Worm (Caenorhabditis elegans) whole organism, early embryonic: ENCODE results near the gene spe-17.

Experiments
- B0310.2 ChIP-seq: sonication (generic microtip); optimal IDR thresholded peaks from 2 replicates; lab custom pipeline; 2016; ENCODE audit warnings: mild to moderate bottlenecking, missing genetic modification characterization, missing compliant biosample characterization
- F13C5.2 ChIP-seq: sonication (generic microtip); optimal IDR thresholded peaks from 2 replicates; lab custom pipeline; 2017; ENCODE audit warnings: mild to moderate bottlenecking, missing genetic modification characterization, inconsistent platforms, missing compliant biosample characterization
- aly-1 ChIP-seq: sonication (generic microtip); optimal IDR thresholded peaks from 2 replicates; lab custom pipeline; 2016; ENCODE audit warnings: missing genetic modification characterization, missing compliant biosample characterization
- ama-1 ChIP-seq: fragments of 150-350 bp; optimal IDR thresholded peaks from 2 replicates; lab custom pipeline; 2014
- ceh-13 ChIP-seq: fragments of 200-800 bp; sonication (Bioruptor generic); optimal IDR thresholded peaks from 2 replicates; lab custom pipeline; 2018; ENCODE audit warnings: mild to moderate bottlenecking, missing genetic modification characterization, missing compliant biosample characterization
- ceh-36 ChIP-seq: sonication (generic microtip); optimal IDR thresholded peaks from 2 replicates; lab custom pipeline; 2016; ENCODE audit warnings: missing genetic modification characterization, inconsistent platforms, missing compliant biosample characterization
- ets-7 ChIP-seq: sonication (generic microtip); optimal IDR thresholded peaks from 2 replicates; lab custom pipeline; 2016; ENCODE audit warnings: missing genotype, missing genetic modification characterization, missing compliant biosample characterization
- flt-1 ChIP-seq: fragments of 200-800 bp; sonication (Bioruptor generic); IDR thresholded peaks from 2 replicates; pipeline ENCODE4 v1.3.6; 2022; ENCODE audit warnings: missing genetic modification characterization, missing compliant biosample characterization
- hmbx-1 ChIP-seq: sonication (generic microtip); optimal IDR thresholded peaks from 2 replicates; lab custom pipeline; 2016; ENCODE audit warnings: mild to moderate bottlenecking, missing genetic modification characterization, missing compliant biosample characterization
- hmg-4 ChIP-seq: fragments of 200-800 bp; sonication (Bioruptor generic); optimal IDR thresholded peaks from 2 replicates; lab custom pipeline; 2018; ENCODE audit warnings: mild to moderate bottlenecking, missing genetic modification characterization, missing compliant biosample characterization
- hnd-1 ChIP-seq: sonication (generic microtip); optimal IDR thresholded peaks from 2 replicates; lab custom pipeline; 2016; ENCODE audit warnings: missing genetic modification characterization, missing compliant biosample characterization
- pes-1 ChIP-seq: fragments of 200-800 bp; sonication (Bioruptor generic); IDR thresholded peaks from 2 replicates; pipeline ENCODE4 v1.3.6; 2022; ENCODE audit warnings: missing genetic modification reagents, missing genetic modification characterization, missing compliant biosample characterization
- scrt-1 ChIP-seq: fragments of 200-800 bp; sonication (Bioruptor generic); IDR thresholded peaks from 2 replicates; pipeline ENCODE4 v1.3.6; 2022; ENCODE audit warnings: missing genetic modification characterization, missing compliant biosample characterization
- sea-1 ChIP-seq: fragments of 200-800 bp; sonication (Bioruptor generic); conservative IDR thresholded peaks from 2 replicates; pipeline ENCODE4 v1.3.6; 2022; ENCODE audit warnings: missing genetic modification characterization, missing compliant biosample characterization
- tbx-11 ChIP-seq: fragments of 200-800 bp; sonication (Bioruptor generic); IDR thresholded peaks from 2 replicates; pipeline ENCODE4 v1.3.6; 2022; ENCODE audit warnings: missing genetic modification characterization, missing compliant biosample characterization
- tbx-37 ChIP-seq: fragments of 200-800 bp; sonication (Bioruptor generic); conservative IDR thresholded peaks from 2 replicates; pipeline ENCODE4 v1.3.6; 2022; ENCODE audit warnings: missing genetic modification reagents, missing genetic modification characterization, missing compliant biosample characterization
- tra-4 ChIP-seq: sonication (generic microtip); optimal IDR thresholded peaks from 2 replicates; lab custom pipeline; 2017; ENCODE audit warnings: missing genetic modification characterization, missing compliant biosample characterization

The spe-17 gene

ce11 chrIV:12057508-12057907 is 44.3 kb downstream of the spe-17 start, which contains the start of gene K08E4.3:
Gene K08E4.3, plus strand, starts transcription at chrIV:12057742.
- TF ChIP-seq sea-1 = no peak
- TF ChIP-seq tra-4 = no peak
- no peak for TF ChIP-seq tbx-37 (GFP tag; lab: Robert Waterston, UW)
- no peak for TF ChIP-seq tbx-11 (GFP tag; lab: Robert Waterston, UW)
- TF ChIP-seq ama-1 (lab: Kevin White, UChicago) = no peak
- no peak for TF ChIP-seq aly-1
- no peak for TF ChIP-seq B0310.2
- TF ChIP-seq flt-1 (GFP tag; lab: Robert Waterston, UW) = no peak
- TF ChIP-seq hmg-4 (GFP tag; lab: Kevin White, UChicago) = no peak
- no peak for TF ChIP-seq hmbx-1 (tag; lab: Kevin White, UChicago)
- no peak for TF ChIP-seq ceh-36 (tag; lab: Kevin White, UChicago)

- TF ChIP-seq hmg-4 (GFP tag; lab: Kevin White, UChicago) = no peak
- TF ChIP-seq F13C5.2 = no peak
- TF ChIP-seq ceh-13 = no peak
- TF ChIP-seq hnd-1 (tag; lab: Kevin White, UChicago) = no peak
- TF ChIP-seq tra-4 = no peak
- TF ChIP-seq sea-1 = no peak
- no peak for TF ChIP-seq tbx-11 (GFP tag; lab: Robert Waterston, UW)
- TF ChIP-seq scrt-1 (GFP tag; lab: Robert Waterston, UW) = no peak
- TF ChIP-seq ama-1 (lab: Kevin White, UChicago) = no peak
- TF ChIP-seq B0310.2 = no peak
- TF ChIP-seq hmbx-1 (tag; lab: Kevin White, UChicago) = no peak
- TF ChIP-seq ceh-36 (tag; lab: Kevin White, UChicago) = no peak
- no peak for TF ChIP-seq aly-1
- TF ChIP-seq tbx-37 (GFP tag; lab: Robert Waterston, UW) = no peak
- no peak for TF ChIP-seq ets-7 (tag; lab: Kevin White, UChicago)
- no peak for TF ChIP-seq flt-1 (GFP tag; lab: Robert Waterston, UW)
- TF ChIP-seq pes-1 (GFP tag; lab: Robert Waterston, UW) = no peak
Observed at ce11 chrIV:12061229-12061628, 48.0 kb downstream of the spe-17 start, which contains the start of gene K08E4.8. Gene K08E4.8, minus strand, starts transcription at chrIV:12061329.
